Fruit fly (Drosophila melanogaster) whole organism, embryonic: ENCODE measurements around the gene CG9483.
A peak's percentile ranks its signal among the peaks of the same experiment; 100 is the strongest.

Source experiments
- ATbp ChIP-seq: fragments of 200-800 bp; sonication (Bioruptor generic); optimal IDR thresholded peaks from 2 replicates; lab custom pipeline; 2017; ENCODE audit warnings: missing biosample characterization, mild to moderate bottlenecking, missing genetic modification characterization, missing genetic modification reagents
- Abd-B ChIP-seq: fragments of 200-800 bp; sonication (Bioruptor generic); optimal IDR thresholded peaks from 2 replicates; lab custom pipeline; 2018; ENCODE audit warnings: missing biosample characterization, mild to moderate bottlenecking, missing genetic modification characterization, moderate library complexity
- Asciz ChIP-seq: fragments of 200-800 bp; sonication (Bioruptor generic); optimal IDR thresholded peaks from 2 replicates; lab custom pipeline; 2017; ENCODE audit warnings: missing biosample characterization, mild to moderate bottlenecking, missing genetic modification characterization, missing genetic modification reagents
- B-H1 ChIP-seq: fragments of 200-800 bp; sonication (Bioruptor generic); IDR thresholded peaks from 3 replicates; pipeline ENCODE4 v1.3.6; 2022; ENCODE audit warnings: missing biosample characterization, missing genetic modification characterization
- B-H2 ChIP-seq: fragments of 200-800 bp; sonication (Bioruptor generic); optimal IDR thresholded peaks from 2 replicates; lab custom pipeline; 2018; ENCODE audit warnings: missing biosample characterization, mild to moderate bottlenecking, missing genetic modification characterization
- Blimp-1 ChIP-seq: fragments of 200-800 bp; sonication (Bioruptor generic); optimal IDR thresholded peaks from 3 replicates; lab custom pipeline; 2018; ENCODE audit warnings: missing biosample characterization, missing genetic modification characterization, mild to moderate bottlenecking, moderate library complexity, missing genetic modification reagents
- Bteb2 ChIP-seq: fragments of 200-800 bp; sonication (Bioruptor generic); optimal IDR thresholded peaks from 2 replicates; lab custom pipeline; 2016; ENCODE audit warnings: missing biosample characterization, missing genetic modification characterization
- CG10431 ChIP-seq: fragments of 200-800 bp; sonication (Bioruptor generic); optimal IDR thresholded peaks from 3 replicates; lab custom pipeline; 2018; ENCODE audit warnings: missing biosample characterization, mild to moderate bottlenecking, missing genetic modification characterization
- CG11247 ChIP-seq: fragments of 200-800 bp; sonication (Bioruptor generic); IDR thresholded peaks from 2 replicates; pipeline ENCODE4 v1.3.6; 2022; ENCODE audit warnings: missing biosample characterization, missing genetic modification characterization
- CG11398 ChIP-seq: fragments of 200-800 bp; sonication (Bioruptor generic); optimal IDR thresholded peaks from 2 replicates; lab custom pipeline; 2016; ENCODE audit warnings: missing biosample characterization, missing genetic modification characterization
- CG12299 ChIP-seq: fragments of 200-800 bp; sonication (Bioruptor generic); optimal IDR thresholded peaks from 2 replicates; lab custom pipeline; 2018; ENCODE audit warnings: missing biosample characterization, mild to moderate bottlenecking, missing genetic modification characterization
- CG13624 ChIP-seq: fragments of 200-800 bp; sonication (Bioruptor generic); optimal IDR thresholded peaks from 2 replicates; lab custom pipeline; 2016; ENCODE audit warnings: missing biosample characterization, missing genetic modification characterization
- CG1602 ChIP-seq: fragments of 200-800 bp; sonication (Bioruptor generic); optimal IDR thresholded peaks from 3 replicates; lab custom pipeline; 2016; ENCODE audit warnings: missing biosample characterization, missing genetic modification characterization
- CG2129 ChIP-seq: fragments of 200-800 bp; sonication (Bioruptor generic); IDR thresholded peaks from 2 replicates; pipeline ENCODE4 v1.3.6; 2022; ENCODE audit warnings: missing biosample characterization, missing genetic modification characterization; ENCODE audit not compliant: partially characterized antibody
- CG31365 ChIP-seq: fragments of 200-800 bp; sonication (Bioruptor generic); optimal IDR thresholded peaks from 2 replicates; lab custom pipeline; 2018; ENCODE audit warnings: missing biosample characterization, mild to moderate bottlenecking, missing genetic modification characterization
- CG3281 ChIP-seq: fragments of 200-800 bp; sonication (Bioruptor generic); optimal IDR thresholded peaks from 3 replicates; lab custom pipeline; 2017; ENCODE audit warnings: missing biosample characterization, mild to moderate bottlenecking, missing genetic modification characterization
- CG4730 ChIP-seq: fragments of 200-800 bp; sonication (Bioruptor generic); IDR thresholded peaks from 2 replicates; pipeline ENCODE4 v1.3.6; 2022; ENCODE audit warnings: missing biosample characterization, missing genetic modification characterization
- CG4820 ChIP-seq: fragments of 200-800 bp; sonication (Bioruptor generic); optimal IDR thresholded peaks from 3 replicates; lab custom pipeline; 2016; ENCODE audit warnings: missing biosample characterization, missing genetic modification characterization
- CG8944 ChIP-seq: fragments of 200-800 bp; sonication (Bioruptor generic); optimal IDR thresholded peaks from 3 replicates; lab custom pipeline; 2016; ENCODE audit warnings: missing biosample characterization, missing genetic modification characterization
- Dip2 ChIP-seq: fragments of 200-800 bp; sonication (Bioruptor generic); IDR thresholded peaks from 2 replicates; pipeline ENCODE4 v1.3.6; 2022; ENCODE audit warnings: missing biosample characterization, missing genetic modification characterization
- Drgx ChIP-seq: fragments of 200-800 bp; sonication (Bioruptor generic); IDR thresholded peaks from 2 replicates; pipeline ENCODE4 v1.3.6; 2022; ENCODE audit warnings: missing biosample characterization, missing genetic modification characterization
- GATAe ChIP-seq: fragments of 200-800 bp; sonication (Bioruptor generic); conservative IDR thresholded peaks from 2 replicates; pipeline ENCODE4 v1.3.6; 2022; ENCODE audit warnings: missing biosample characterization, missing genetic modification characterization
- H15 ChIP-seq: fragments of 200-800 bp; sonication (Bioruptor generic); IDR thresholded peaks from 3 replicates; pipeline ENCODE4 v1.3.6; 2022; ENCODE audit warnings: missing biosample characterization, missing genetic modification characterization
- Hmr ChIP-seq: fragments of 200-800 bp; sonication (Bioruptor generic); optimal IDR thresholded peaks from 3 replicates; lab custom pipeline; 2017; ENCODE audit warnings: mild to moderate bottlenecking, missing biosample characterization, missing genetic modification reagents, missing genetic modification characterization
- Mes4 ChIP-seq: fragments of 200-800 bp; sonication (Bioruptor generic); optimal IDR thresholded peaks from 2 replicates; lab custom pipeline; 2016; ENCODE audit warnings: missing biosample characterization, missing genetic modification characterization
- Sox102F ChIP-seq: fragments of 200-800 bp; sonication (Bioruptor generic); optimal IDR thresholded peaks from 2 replicates; lab custom pipeline; 2018; ENCODE audit warnings: missing biosample characterization, mild to moderate bottlenecking, missing genetic modification characterization, moderate library complexity
- ab ChIP-seq: fragments of 200-800 bp; sonication (Bioruptor generic); optimal IDR thresholded peaks from 2 replicates; lab custom pipeline; 2016; ENCODE audit warnings: missing biosample characterization, missing genetic modification characterization
- ara ChIP-seq: fragments of 200-800 bp; sonication (Bioruptor generic); IDR thresholded peaks from 2 replicates; pipeline ENCODE4 v1.3.6; 2022; ENCODE audit warnings: missing biosample characterization, missing genetic modification characterization
- bcd ChIP-seq: fragments of 200-800 bp; sonication (Bioruptor generic); optimal IDR thresholded peaks from 2 replicates; lab custom pipeline; 2017; ENCODE audit warnings: missing biosample characterization, mild to moderate bottlenecking, missing genetic modification characterization
- chinmo ChIP-seq: fragments of 200-800 bp; sonication (Bioruptor generic); IDR thresholded peaks from 4 replicates; pipeline ENCODE4 v1.3.6; 2022; ENCODE audit warnings: missing biosample characterization, missing genetic modification characterization; ENCODE audit not compliant: partially characterized antibody
- ewg ChIP-seq: fragments of 200-800 bp; sonication (Bioruptor generic); optimal IDR thresholded peaks from 3 replicates; lab custom pipeline; 2017; ENCODE audit warnings: mild to moderate bottlenecking, missing biosample characterization, missing genetic modification reagents, missing genetic modification characterization
- fd64A ChIP-seq: fragments of 200-800 bp; sonication (Bioruptor generic); optimal IDR thresholded peaks from 3 replicates; lab custom pipeline; 2018; ENCODE audit warnings: missing biosample characterization, mild to moderate bottlenecking, missing genetic modification characterization
- fu2 ChIP-seq: fragments of 200-800 bp; sonication (Bioruptor generic); optimal IDR thresholded peaks from 2 replicates; lab custom pipeline; 2016; ENCODE audit warnings: missing biosample characterization, missing genetic modification characterization
- hbn ChIP-seq: fragments of 200-800 bp; sonication (Bioruptor generic); IDR thresholded peaks from 2 replicates; pipeline ENCODE4 v1.3.6; 2022; ENCODE audit warnings: missing biosample characterization, missing genetic modification characterization; ENCODE audit not compliant: partially characterized antibody
- klu ChIP-seq: fragments of 200-800 bp; sonication (Bioruptor generic); IDR thresholded peaks from 2 replicates; pipeline ENCODE4 v1.3.6; 2022; ENCODE audit warnings: missing biosample characterization, missing genetic modification characterization
- lbe ChIP-seq: fragments of 200-800 bp; sonication (Bioruptor generic); optimal IDR thresholded peaks from 2 replicates; lab custom pipeline; 2016; ENCODE audit warnings: missing biosample characterization, mild to moderate bottlenecking, missing genetic modification characterization
- mam ChIP-seq: fragments of 200-800 bp; sonication (Bioruptor generic); optimal IDR thresholded peaks from 3 replicates; lab custom pipeline; 2016; ENCODE audit warnings: missing biosample characterization, missing genetic modification characterization
- nerfin-1 ChIP-seq: fragments of 200-800 bp; sonication (Bioruptor generic); optimal IDR thresholded peaks from 3 replicates; lab custom pipeline; 2019; ENCODE audit warnings: missing biosample characterization, mild to moderate bottlenecking, missing genetic modification characterization, moderate library complexity
- nerfin-2 ChIP-seq: fragments of 200-800 bp; sonication (Bioruptor generic); IDR thresholded peaks from 2 replicates; pipeline ENCODE4 v1.3.6; 2022; ENCODE audit warnings: missing biosample characterization, missing genetic modification characterization; ENCODE audit not compliant: partially characterized antibody
- phol ChIP-seq: fragments of 200-800 bp; sonication (Bioruptor generic); optimal IDR thresholded peaks from 3 replicates; lab custom pipeline; 2018; ENCODE audit warnings: missing biosample characterization, mild to moderate bottlenecking, missing genetic modification characterization, moderate library complexity
- seq ChIP-seq: fragments of 200-800 bp; sonication (Bioruptor generic); IDR thresholded peaks from 2 replicates; pipeline ENCODE4 v1.3.6; 2022; ENCODE audit warnings: missing biosample characterization, missing genetic modification characterization
- sim ChIP-seq: fragments of 200-800 bp; sonication (Bioruptor generic); IDR thresholded peaks from 2 replicates; pipeline ENCODE4 v1.3.6; 2022; ENCODE audit warnings: missing biosample characterization, missing genetic modification characterization
- slou ChIP-seq: fragments of 200-800 bp; sonication (Bioruptor generic); optimal IDR thresholded peaks from 3 replicates; lab custom pipeline; 2016; ENCODE audit warnings: missing biosample characterization, missing genetic modification characterization
- tap ChIP-seq: fragments of 200-800 bp; optimal IDR thresholded peaks from 3 replicates; lab custom pipeline; 2019; ENCODE audit warnings: missing biosample characterization, mild to moderate bottlenecking, missing genetic modification characterization, moderate library complexity

CG9483 gene

DNA sequence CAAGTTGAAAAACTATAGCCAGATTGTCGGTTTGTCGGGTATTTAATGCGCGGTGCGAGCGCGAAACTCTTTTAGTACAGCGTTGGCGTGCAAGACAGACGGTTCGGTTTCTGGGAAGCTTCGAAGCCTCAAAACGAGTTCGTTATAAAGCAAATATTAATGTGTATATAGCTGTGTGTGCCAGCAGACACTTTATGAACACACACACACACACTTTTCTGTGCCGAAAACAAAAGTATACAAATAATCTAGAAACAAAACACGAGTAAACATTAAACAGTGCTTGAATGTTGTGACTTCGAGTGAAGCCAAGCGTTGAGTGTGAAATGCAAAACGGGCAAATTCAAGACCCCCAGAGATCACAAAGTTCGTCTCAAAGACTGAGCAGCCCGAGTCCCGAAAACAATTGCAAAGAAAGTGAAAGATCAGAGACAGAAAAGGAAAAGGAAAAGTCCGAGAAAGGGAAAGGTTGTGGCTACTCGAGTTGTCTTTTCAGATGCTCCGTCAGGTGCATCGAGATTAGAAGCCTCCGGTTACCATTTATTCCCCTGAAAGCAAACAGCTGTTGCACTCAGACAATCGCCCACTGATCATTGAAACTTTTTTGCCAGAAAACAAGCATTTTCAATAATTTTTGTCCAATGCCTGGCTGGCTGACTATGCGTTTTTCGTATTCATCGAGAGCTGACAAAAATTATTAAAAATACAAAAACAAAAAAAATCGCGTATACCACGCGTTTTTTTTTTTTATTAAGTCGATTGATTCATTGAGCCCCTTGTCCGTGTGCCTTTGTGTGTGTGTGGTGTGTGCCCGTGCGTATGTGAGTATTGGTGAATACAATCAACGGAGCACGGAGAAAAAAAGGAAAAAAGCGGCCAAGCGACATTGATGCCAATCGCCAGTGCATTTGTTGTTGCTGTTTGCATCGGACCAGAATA, 32.4 kb downstream of the CG9483 start, which contains the start of gene CG34398 (continued):
- TF ChIP-seq CG4730 (GFP tag; lab: Robert Waterston, UW) (no peak), seq (no peak), bcd (GFP tag; lab: Kevin White, UChicago) (no peak), slou (GFP tag; lab: Kevin White, UChicago) (no peak), phol (tag; lab: Kevin White, UChicago) (no peak), chinmo (GFP tag; lab: Robert Waterston, UW) (peak; percentile 68; the same call in 2 of the 4 replicates), ab (GFP tag; lab: Kevin White, UChicago) (no peak), CG11398 (GFP tag; lab: Kevin White, UChicago) (no peak), fd64A (GFP tag; lab: Kevin White, UChicago) (no peak), B-H1 (no peak; the same call in 2 of the 3 replicates), Bteb2 (GFP tag; lab: Kevin White, UChicago) (no peak), CG1602 (GFP tag; lab: Kevin White, UChicago) (no peak), mam (no peak), Sox102F (GFP tag; lab: Kevin White, UChicago) (no peak), CG2129 (GFP tag; lab: Robert Waterston, UW) (no peak), CG4820 (GFP tag; lab: Kevin White, UChicago) (no peak), CG3281 (GFP tag; lab: Kevin White, UChicago) (no peak), sim (GFP tag; lab: Robert Waterston, UW) (0 out of 2 replicates have a peak, but pooled peaks have one; percentile 11), Asciz (GFP tag; lab: Kevin White, UChicago) (no peak), CG31365 (tag; lab: Kevin White, UChicago) (no peak), B-H2 (GFP tag; lab: Kevin White, UChicago) (no peak), tap (tag; lab: Kevin White, UChicago) (no peak), lbe (GFP tag; lab: Kevin White, UChicago) (no peak), Abd-B (GFP tag; lab: Kevin White, UChicago) (no peak), Drgx (peak; percentile 45), klu (no peak), nerfin-2 (GFP tag; lab: Robert Waterston, UW) (no peak), Hmr (GFP tag; lab: Kevin White, UChicago) (no peak), fu2 (GFP tag; lab: Kevin White, UChicago) (no peak), CG12299 (no peak), CG13624 (GFP tag; lab: Kevin White, UChicago) (no peak), ATbp (GFP tag; lab: Kevin White, UChicago) (peak; percentile 10), CG10431 (no peak), CG8944 (GFP tag; lab: Kevin White, UChicago) (no peak), nerfin-1 (tag; lab: Kevin White, UChicago) (no peak), ara (peak; percentile 40; the same call in 1 of the 2 replicates), Dip2 (GFP tag; lab: Robert Waterston, UW) (no peak), ewg (no peak), GATAe (GFP tag; lab: Robert Waterston, UW) (no peak), Blimp-1 (peak; percentile 66), CG11247 (GFP tag; lab: Robert Waterston, UW) (0 out of 2 replicates have a peak, but pooled peaks have one; percentile 5), H15 (GFP tag; lab: Robert Waterston, UW) (no peak), Mes4 (no peak), hbn (no peak)
